Worm (Caenorhabditis elegans): Measurements from ENCODE around the gene R07A4.3.

DNA sequence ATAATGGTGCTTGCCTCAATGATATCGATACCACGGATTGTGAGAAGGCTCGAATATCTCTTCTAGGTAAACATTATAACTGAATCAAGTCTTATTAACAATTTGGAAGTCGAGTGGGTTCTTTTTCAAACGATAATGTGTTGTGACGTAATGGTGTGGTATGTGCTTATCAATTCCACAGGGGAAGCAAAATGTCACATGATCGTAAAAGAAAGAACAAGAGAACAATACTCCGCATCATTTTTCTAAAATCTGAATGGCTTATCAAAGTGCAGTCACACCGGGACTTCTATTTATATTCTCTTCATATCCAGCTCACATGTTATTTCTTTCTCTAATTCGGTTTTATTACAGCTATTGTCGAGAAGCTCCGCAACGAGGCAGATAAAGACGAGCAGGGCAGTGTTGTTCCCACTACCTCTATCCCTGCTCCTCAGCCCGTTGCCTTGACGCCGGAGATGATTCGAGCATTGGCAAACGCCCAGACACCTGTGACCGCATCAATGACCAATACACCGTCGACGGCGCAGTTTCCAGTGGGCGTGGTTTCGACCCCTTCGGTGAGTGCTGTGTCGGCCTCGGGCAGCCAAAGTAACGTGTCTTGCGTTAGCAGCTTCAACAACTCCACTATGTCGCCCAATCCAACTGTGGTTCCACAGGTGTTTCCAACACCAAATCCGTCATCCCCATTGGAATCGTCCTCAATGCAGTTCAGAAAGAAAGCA, 27.2 kb downstream of the R07A4.3 start:
- TF ChIP-seq him-1 (tag; optimal IDR thresholded peaks at IDR 0.05): no peak
- no peak for TF ChIP-seq ama-1 (optimal IDR thresholded peaks at IDR 0.05)
- no peak for TF ChIP-seq ama-1 (GFP tag; optimal IDR thresholded peaks at IDR 0.05)
- no peak for TF ChIP-seq F52B5.7 (tag; optimal IDR thresholded peaks at IDR 0.05)
- no peak for TF ChIP-seq unc-130 (GFP tag; optimal IDR thresholded peaks at IDR 0.05)
- no peak for TF ChIP-seq F39B2.1 (GFP tag; IDR thresholded peaks at IDR 0.05)
- TF ChIP-seq rcor-1 (GFP tag; IDR thresholded peaks at IDR 0.05): no peak
- TF ChIP-seq sptf-2 (GFP tag; optimal IDR thresholded peaks at IDR 0.05): no peak
- no peak for TF ChIP-seq F33H1.4 (GFP tag; IDR thresholded peaks at IDR 0.05)
- no peak for TF ChIP-seq rpc-1 (optimal IDR thresholded peaks at IDR 0.05)
- TF ChIP-seq rpc-1 (tag; optimal IDR thresholded peaks at IDR 0.05): no peak
- TF ChIP-seq lir-1 (GFP tag; conservative IDR thresholded peaks at IDR 0.05): no peak
- TF ChIP-seq K12H6.12 (tag; optimal IDR thresholded peaks at IDR 0.05): no peak
- TF ChIP-seq lin-54 (GFP tag; optimal IDR thresholded peaks at IDR 0.05): no peak
- TF ChIP-seq ceh-27 (GFP tag; optimal IDR thresholded peaks at IDR 0.05): no peak
- no peak for TF ChIP-seq B0019.2 (GFP tag; conservative IDR thresholded peaks at IDR 0.05)
